Fruit fly (Drosophila melanogaster) whole organism, embryonic: ENCODE results near the gene nolo.

Source experiments
- B-H1 ChIP-seq: fragments of 200-800 bp; sonication (Bioruptor generic); IDR thresholded peaks from 3 replicates; pipeline ENCODE4 v1.3.6; 2022; ENCODE audit warnings: missing biosample characterization, missing genetic modification characterization
- C15 ChIP-seq: fragments of 200-800 bp; sonication (Bioruptor generic); IDR thresholded peaks from 3 replicates; pipeline ENCODE4 v1.3.6; 2022; ENCODE audit warnings: missing biosample characterization, missing genetic modification characterization
- CG10147 ChIP-seq: fragments of 200-800 bp; sonication (Bioruptor generic); optimal IDR thresholded peaks from 2 replicates; lab custom pipeline; 2019; ENCODE audit warnings: missing biosample characterization, mild to moderate bottlenecking, missing genetic modification characterization, moderate library complexity
- CG10209 ChIP-seq: fragments of 200-800 bp; sonication (Bioruptor generic); optimal IDR thresholded peaks from 3 replicates; lab custom pipeline; 2017; ENCODE audit warnings: missing biosample characterization, mild to moderate bottlenecking, missing genetic modification characterization, missing genetic modification reagents
- CG10267 ChIP-seq: fragments of 200-800 bp; sonication (Bioruptor generic); optimal IDR thresholded peaks from 2 replicates; lab custom pipeline; 2018; ENCODE audit warnings: missing biosample characterization, mild to moderate bottlenecking, missing genetic modification characterization, moderate library complexity
- CG10654 ChIP-seq: fragments of 200-800 bp; sonication (Bioruptor generic); optimal IDR thresholded peaks from 2 replicates; lab custom pipeline; 2016; ENCODE audit warnings: missing biosample characterization, missing genetic modification characterization
- CG10959 ChIP-seq: fragments of 200-800 bp; sonication (Bioruptor generic); IDR thresholded peaks from 2 replicates; pipeline ENCODE4 v1.3.6; 2022; ENCODE audit warnings: missing biosample characterization, missing genetic modification characterization
- CG11723 ChIP-seq: fragments of 200-800 bp; sonication (Bioruptor generic); optimal IDR thresholded peaks from 2 replicates; lab custom pipeline; 2017; ENCODE audit warnings: missing biosample characterization, mild to moderate bottlenecking, missing genetic modification characterization
- CG13775 ChIP-seq: fragments of 200-800 bp; sonication (Bioruptor generic); optimal IDR thresholded peaks from 3 replicates; lab custom pipeline; 2017; ENCODE audit warnings: missing biosample characterization, mild to moderate bottlenecking, missing genetic modification characterization
- CG13894 ChIP-seq: fragments of 200-800 bp; sonication (Bioruptor generic); optimal IDR thresholded peaks from 3 replicates; lab custom pipeline; 2018; ENCODE audit warnings: missing biosample characterization, mild to moderate bottlenecking, missing genetic modification characterization, moderate library complexity
- CG14710 ChIP-seq: fragments of 200-800 bp; sonication (Bioruptor generic); optimal IDR thresholded peaks from 3 replicates; lab custom pipeline; 2019; ENCODE audit warnings: missing biosample characterization, mild to moderate bottlenecking, missing genetic modification characterization, moderate library complexity
- CG16815 ChIP-seq: fragments of 200-800 bp; sonication (Bioruptor generic); optimal IDR thresholded peaks from 3 replicates; lab custom pipeline; 2017; ENCODE audit warnings: missing biosample characterization, mild to moderate bottlenecking, missing genetic modification characterization
- CG17186 ChIP-seq: fragments of 200-800 bp; sonication (Bioruptor generic); optimal IDR thresholded peaks from 3 replicates; lab custom pipeline; 2017; ENCODE audit warnings: missing biosample characterization, missing genetic modification reagents, missing genetic modification characterization
- CG18599 ChIP-seq: fragments of 200-800 bp; sonication (Bioruptor generic); optimal IDR thresholded peaks from 3 replicates; lab custom pipeline; 2017; ENCODE audit warnings: missing biosample characterization, missing genetic modification characterization, mild to moderate bottlenecking, moderate library complexity, missing genetic modification reagents
- CG2120 ChIP-seq: fragments of 200-800 bp; sonication (Bioruptor generic); optimal IDR thresholded peaks from 3 replicates; lab custom pipeline; 2016; ENCODE audit warnings: missing biosample characterization, missing genetic modification characterization
- CG2875 ChIP-seq: fragments of 200-800 bp; sonication (Bioruptor generic); optimal IDR thresholded peaks from 2 replicates; lab custom pipeline; 2017; ENCODE audit warnings: missing biosample characterization, mild to moderate bottlenecking, missing genetic modification characterization, missing genetic modification reagents
- CG30403 ChIP-seq: fragments of 200-800 bp; sonication (Bioruptor generic); optimal IDR thresholded peaks from 3 replicates; lab custom pipeline; 2016; ENCODE audit warnings: missing biosample characterization, missing genetic modification characterization
- CG3995 ChIP-seq: fragments of 200-800 bp; sonication (Bioruptor generic); optimal IDR thresholded peaks from 3 replicates; lab custom pipeline; 2016; ENCODE audit warnings: missing biosample characterization, missing genetic modification characterization
- CG4617 ChIP-seq: fragments of 200-800 bp; sonication (Bioruptor generic); optimal IDR thresholded peaks from 3 replicates; lab custom pipeline; 2016; ENCODE audit warnings: missing biosample characterization, missing genetic modification characterization, borderline replicate concordance
- CG5245 ChIP-seq: fragments of 200-800 bp; sonication (Bioruptor generic); optimal IDR thresholded peaks from 3 replicates; lab custom pipeline; 2016; ENCODE audit warnings: missing biosample characterization, missing genetic modification characterization
- CG6272 ChIP-seq: fragments of 200-800 bp; sonication (Bioruptor generic); IDR thresholded peaks from 2 replicates; pipeline ENCODE4 v1.3.6; 2022; ENCODE audit warnings: missing biosample characterization, missing genetic modification characterization
- CG8765 ChIP-seq: fragments of 200-800 bp; sonication (Bioruptor generic); IDR thresholded peaks from 2 replicates; pipeline ENCODE4 v1.3.6; 2022; ENCODE audit warnings: missing biosample characterization, missing genetic modification characterization
- Eip74EF ChIP-seq, 2 experiments: fragments of 200-800 bp in 1 of 2; fragments of >200 bp in 1 of 2; sonication (Bioruptor generic) in 1 of 2; optimal IDR thresholded peaks; 2 replicates each; lab custom pipeline; 2017 to 2019; ENCODE audit warnings: missing biosample characterization in 2 of 2, missing genetic modification characterization in 2 of 2, mild to moderate bottlenecking in 1 of 2, moderate library complexity in 1 of 2
- Elba2 ChIP-seq: fragments of 200-800 bp; sonication (Bioruptor generic); optimal IDR thresholded peaks from 3 replicates; lab custom pipeline; 2016; ENCODE audit warnings: missing biosample characterization, missing genetic modification characterization
- H15 ChIP-seq: fragments of 200-800 bp; sonication (Bioruptor generic); IDR thresholded peaks from 3 replicates; pipeline ENCODE4 v1.3.6; 2022; ENCODE audit warnings: missing biosample characterization, missing genetic modification characterization
- Meics ChIP-seq: fragments of 200-800 bp; sonication (Bioruptor generic); optimal IDR thresholded peaks from 2 replicates; lab custom pipeline; 2017; ENCODE audit warnings: missing biosample characterization, mild to moderate bottlenecking, missing genetic modification characterization
- Scr ChIP-seq: fragments of 200-800 bp; sonication (Bioruptor generic); IDR thresholded peaks from 2 replicates; pipeline ENCODE4 v1.3.6; 2022; ENCODE audit warnings: missing biosample characterization, missing genetic modification characterization; ENCODE audit not compliant: partially characterized antibody
- Sry-β ChIP-seq: fragments of 200-800 bp; sonication (Bioruptor generic); optimal IDR thresholded peaks from 2 replicates; lab custom pipeline; 2018; ENCODE audit warnings: missing biosample characterization, mild to moderate bottlenecking, missing genetic modification characterization, moderate library complexity
- Taf1 ChIP-seq: fragments of 200-800 bp; sonication (Bioruptor generic); IDR thresholded peaks from 2 replicates; pipeline ENCODE4 v1.3.6; 2022; ENCODE audit warnings: missing biosample characterization, missing genetic modification characterization
- Xbp1 ChIP-seq: fragments of 200-800 bp; sonication (Bioruptor generic); optimal IDR thresholded peaks from 3 replicates; lab custom pipeline; 2016; ENCODE audit warnings: missing biosample characterization, mild to moderate bottlenecking, missing genetic modification characterization
- az2 ChIP-seq: fragments of 200-800 bp; sonication (Bioruptor generic); optimal IDR thresholded peaks from 3 replicates; lab custom pipeline; 2016; ENCODE audit warnings: missing biosample characterization, missing genetic modification characterization
- da ChIP-seq: fragments of 200-800 bp; sonication (Bioruptor generic); optimal IDR thresholded peaks from 2 replicates; lab custom pipeline; 2016; ENCODE audit warnings: missing biosample characterization, missing genetic modification characterization
- dmrt11E ChIP-seq: fragments of 200-800 bp; sonication (Bioruptor generic); optimal IDR thresholded peaks from 3 replicates; lab custom pipeline; 2018; ENCODE audit warnings: missing biosample characterization, mild to moderate bottlenecking, missing genetic modification characterization, moderate library complexity
- esg ChIP-seq: fragments of 200-800 bp; sonication (Bioruptor generic); conservative IDR thresholded peaks from 2 replicates; pipeline ENCODE4 v1.3.6; 2022; ENCODE audit warnings: missing biosample characterization, missing genetic modification characterization
- eyg ChIP-seq: fragments of 200-800 bp; sonication (Bioruptor generic); optimal IDR thresholded peaks from 3 replicates; lab custom pipeline; 2016; ENCODE audit warnings: missing biosample characterization, missing genetic modification characterization
- kay ChIP-seq: fragments of 200-800 bp; sonication (Bioruptor generic); optimal IDR thresholded peaks from 2 replicates; lab custom pipeline; 2016; ENCODE audit warnings: missing biosample characterization, missing genetic modification characterization
- lov ChIP-seq, 2 experiments: fragments of 200-800 bp in 1 of 2; fragments of >200 bp in 1 of 2; sonication (Bioruptor generic) in 1 of 2; IDR thresholded peaks in 1 of 2; optimal IDR thresholded peaks in 1 of 2; 2 replicates in 1 of 2; 3 replicates in 1 of 2; pipeline versions ENCODE4 v1.3.6 to Lab custom; 2017 to 2022; ENCODE audit warnings: missing biosample characterization in 1 of 2, missing genetic modification characterization in 1 of 2
- mam ChIP-seq: fragments of 200-800 bp; sonication (Bioruptor generic); optimal IDR thresholded peaks from 3 replicates; lab custom pipeline; 2016; ENCODE audit warnings: missing biosample characterization, missing genetic modification characterization
- pita ChIP-seq: fragments of 200-800 bp; sonication (Bioruptor generic); optimal IDR thresholded peaks from 2 replicates; lab custom pipeline; 2017; ENCODE audit warnings: missing biosample characterization, mild to moderate bottlenecking, missing genetic modification characterization
- pnt ChIP-seq: fragments of 200-800 bp; sonication (Bioruptor generic); optimal IDR thresholded peaks from 3 replicates; lab custom pipeline; 2016; ENCODE audit warnings: missing biosample characterization, missing genetic modification characterization
- sc ChIP-seq, 3 experiments: fragments of >200 bp in 2 of 3; fragments of 200-800 bp in 1 of 3; sonication (Bioruptor generic) in 1 of 3; optimal IDR thresholded peaks; 2 replicates in 2 of 3; 3 replicates in 1 of 3; lab custom pipeline; 2017; ENCODE audit warnings: mild to moderate bottlenecking in 1 of 3, missing biosample characterization in 1 of 3, missing genetic modification characterization in 1 of 3, missing genetic modification reagents in 1 of 3
- sens-2 ChIP-seq: fragments of 200-800 bp; sonication (Bioruptor generic); IDR thresholded peaks from 2 replicates; pipeline ENCODE4 v1.3.6; 2022; ENCODE audit warnings: missing biosample characterization, missing genetic modification characterization
- slou ChIP-seq: fragments of 200-800 bp; sonication (Bioruptor generic); optimal IDR thresholded peaks from 3 replicates; lab custom pipeline; 2016; ENCODE audit warnings: missing biosample characterization, missing genetic modification characterization
- tna ChIP-seq: fragments of 200-800 bp; sonication (Bioruptor generic); IDR thresholded peaks from 2 replicates; pipeline ENCODE4 v1.3.6; 2022; ENCODE audit warnings: missing biosample characterization, missing genetic modification characterization; ENCODE audit not compliant: partially characterized antibody
- unpg ChIP-seq: fragments of 200-800 bp; sonication (Bioruptor generic); optimal IDR thresholded peaks from 3 replicates; lab custom pipeline; 2018; ENCODE audit warnings: missing biosample characterization, mild to moderate bottlenecking, missing genetic modification characterization, moderate library complexity
- vfl ChIP-seq: fragments of 200-800 bp; sonication (Bioruptor generic); optimal IDR thresholded peaks from 2 replicates; lab custom pipeline; 2016; ENCODE audit warnings: missing biosample characterization, missing genetic modification characterization

nolo gene

dm6 chr2L:21677480-21677930 is 6.4 kb upstream of the nolo start, which contains the start of gene CG2225 (continued):
- TF ChIP-seq Elba2 (no peak), CG10267 (tag; lab: Kevin White, UChicago) (no peak), sens-2 (GFP tag; lab: Robert Waterston, UW) (no peak), CG16815 (GFP tag; lab: Kevin White, UChicago) (no peak), tna (peak; percentile 20; the same call in 1 of the 2 replicates), slou (GFP tag; lab: Kevin White, UChicago) (no peak), CG10654 (GFP tag; lab: Kevin White, UChicago) (no peak), CG11723 (no peak), CG4617 (GFP tag; lab: Kevin White, UChicago) (peak; percentile 3), CG10959 (GFP tag; lab: Robert Waterston, UW) (no peak), Meics (GFP tag; lab: Kevin White, UChicago) (no peak), lov (optimal IDR thresholded peaks at IDR 0.05; lab: Kevin White, UChicago) (no peak), lov (GFP tag; IDR thresholded peaks at IDR 0.05; lab: Robert Waterston, UW) (no peak), CG3995 (GFP tag; lab: Kevin White, UChicago) (peak; percentile 70), Taf1 (no peak), da (GFP tag; lab: Kevin White, UChicago) (no peak), CG2875 (GFP tag; lab: Kevin White, UChicago) (no peak), CG8765 (GFP tag; lab: Robert Waterston, UW) (no peak), Sry-β (no peak), vfl (GFP tag; lab: Kevin White, UChicago) (no peak), CG10147 (GFP tag; lab: Kevin White, UChicago) (no peak), pnt (no peak), pita (GFP tag; lab: Kevin White, UChicago) (peak; percentile 43)

dm6 chr2L:21681322-21682268 is 2.3 kb upstream of the nolo start, which contains the start of gene eEF2:
Gene eEF2 (minus strand): TSS chr2L:21682164.
- TF ChIP-seq esg (GFP tag; lab: Robert Waterston, UW) (0 out of 2 replicates have a peak, but pooled peaks have one; percentile 21), CG30403 (GFP tag; lab: Kevin White, UChicago) (peak; percentile 58), C15 (peak; percentile 68; the same call in 1 of the 3 replicates), CG17186 (GFP tag; lab: Kevin White, UChicago) (peak; percentile 59), Xbp1 (GFP tag; lab: Kevin White, UChicago) (peak; percentile 73), H15 (peak; percentile 76; the same call in 2 of the 3 replicates), CG6272 (no peak; the same call in 1 of the 2 replicates), CG10209 (GFP tag; lab: Kevin White, UChicago) (peak; percentile 73), pnt (peak; percentile 16), kay (GFP tag; lab: Kevin White, UChicago) (no peak), Eip74EF (GFP tag; optimal IDR thresholded peaks at IDR 0.05; lab: Kevin White, UChicago) (peak in 1 of 2 experiments; percentile 60), Scr (peak; percentile 94), CG13894 (tag; lab: Kevin White, UChicago) (peak; percentile 84), mam (GFP tag; lab: Kevin White, UChicago) (peak; percentile 71), CG2120 (GFP tag; lab: Kevin White, UChicago) (peak; percentile 55), CG13775 (GFP tag; lab: Kevin White, UChicago) (peak; percentile 74), sc (optimal IDR thresholded peaks at IDR 0.05; lab: Kevin White, UChicago) (no peak), sc (GFP tag; optimal IDR thresholded peaks at IDR 0.05; lab: Kevin White, UChicago) (peak; percentile 54), unpg (GFP tag; lab: Kevin White, UChicago) (peak; percentile 79), CG14710 (tag; lab: Kevin White, UChicago) (peak; percentile 65), az2 (GFP tag; lab: Kevin White, UChicago) (peak; percentile 56), CG5245 (GFP tag; lab: Kevin White, UChicago) (peak; percentile 26), eyg (GFP tag; lab: Kevin White, UChicago) (peak; percentile 47), dmrt11E (tag; lab: Kevin White, UChicago) (peak; percentile 67), CG18599 (GFP tag; lab: Kevin White, UChicago) (peak; percentile 78), B-H1 (GFP tag; lab: Robert Waterston, UW) (peak; percentile 52; the same call in 1 of the 3 replicates)
